Worm (Caenorhabditis elegans): ENCODE measurements around the gene C44B11.1.

The C44B11.1 gene

DNA sequence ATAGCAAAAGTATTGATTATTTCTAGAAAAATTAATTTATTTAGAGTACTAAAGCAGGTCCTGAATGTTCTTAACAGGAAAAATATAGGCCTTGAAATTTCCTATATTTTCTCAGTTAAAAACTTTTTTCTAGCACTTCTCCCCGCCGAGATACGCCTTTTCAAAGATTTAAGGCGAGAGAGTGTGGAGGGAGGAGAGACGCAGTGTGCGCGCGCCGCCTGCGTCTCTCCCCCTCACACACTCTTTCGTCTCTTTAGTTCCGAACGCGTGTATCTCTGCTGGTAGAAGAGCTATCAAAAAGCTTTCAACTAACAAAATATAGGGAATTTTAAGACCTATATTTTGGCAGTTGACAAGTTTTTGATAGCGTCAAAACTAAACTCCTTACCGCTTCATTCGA, 42.8 kb downstream of the C44B11.1 start:
- TF ChIP-seq ttx-3 (tag; optimal IDR thresholded peaks at IDR 0.05) (no peak), tbx-7 (tag; optimal IDR thresholded peaks at IDR 0.05) (no peak), syd-9 (tag; optimal IDR thresholded peaks at IDR 0.05) (no peak), dve-1 (tag; optimal IDR thresholded peaks at IDR 0.05) (no peak), lin-11 (tag; optimal IDR thresholded peaks at IDR 0.05) (no peak), F13H6.1 (tag; optimal IDR thresholded peaks at IDR 0.05) (no peak), npax-4 (tag; optimal IDR thresholded peaks at IDR 0.05) (no peak), rnt-1 (tag; optimal IDR thresholded peaks at IDR 0.05) (no peak), eyg-1 (tag; optimal IDR thresholded peaks at IDR 0.05) (no peak)

- no peak for TF ChIP-seq pha-4 (tag; optimal IDR thresholded peaks at IDR 0.05)
- TF ChIP-seq ceh-30 (tag; optimal IDR thresholded peaks at IDR 0.05) = no peak
- no peak for TF ChIP-seq unc-86 (tag; optimal IDR thresholded peaks at IDR 0.05)
- TF ChIP-seq fkh-10 (GFP tag; optimal IDR thresholded peaks at IDR 0.05) = no peak
- no peak for TF ChIP-seq syd-9 (tag; optimal IDR thresholded peaks at IDR 0.05)
Measured at ce11 chrIII:3198307-3198706, 43.2 kb downstream of the C44B11.1 start, which contains the start of gene R148.7. R148.7 (minus strand) TSS chrIII:3198407.

- TF ChIP-seq zip-5 (tag; optimal IDR thresholded peaks at IDR 0.05) (no peak), mec-3 (tag; optimal IDR thresholded peaks at IDR 0.05; ENCODE audit: borderline replicate concordance) (no peak)
Measured at ce11 chrIII:3199416-3199815, 44.3 kb downstream of the C44B11.1 start, which contains the start of gene heh-1. heh-1 (minus strand) TSS chrIII:3199516.

DNA sequence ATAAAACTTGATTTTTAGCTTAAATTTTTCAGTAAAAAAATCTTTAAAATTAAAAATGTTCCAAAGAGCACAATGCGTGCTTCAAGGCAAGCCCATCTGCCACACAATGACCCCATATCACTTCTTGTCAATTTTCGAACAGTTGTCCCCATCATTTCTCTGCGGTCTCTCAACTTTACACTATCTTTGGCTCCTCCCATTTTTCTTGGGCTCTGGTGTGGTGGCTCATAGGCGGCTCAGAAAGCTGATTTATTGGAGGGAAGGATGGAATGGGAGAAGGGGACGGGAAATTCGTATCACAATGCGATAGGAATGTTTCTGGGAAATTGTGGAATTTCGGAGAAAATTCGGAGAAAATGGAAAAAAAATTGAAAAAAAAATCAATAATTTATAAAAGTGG, 45.5 kb downstream of the C44B11.1 start:
- TF ChIP-seq rnt-1 (tag; optimal IDR thresholded peaks at IDR 0.05) (peak; percentile 78), ceh-48 (tag; optimal IDR thresholded peaks at IDR 0.05) (peak; percentile 4), unc-55 (GFP tag; optimal IDR thresholded peaks at IDR 0.05) (peak; percentile 75), ref-2 (tag; optimal IDR thresholded peaks at IDR 0.05) (no peak), tbx-7 (tag; optimal IDR thresholded peaks at IDR 0.05) (no peak)

- TF ChIP-seq tbx-7 (tag; optimal IDR thresholded peaks at IDR 0.05) (no peak), ceh-31 (tag; optimal IDR thresholded peaks at IDR 0.05) (no peak), ceh-24 (tag; optimal IDR thresholded peaks at IDR 0.05) (no peak), che-1 (tag; optimal IDR thresholded peaks at IDR 0.05) (no peak), K09A11.1 (tag; optimal IDR thresholded peaks at IDR 0.05; ENCODE audit: insufficient read depth) (no peak), elt-4 (tag; optimal IDR thresholded peaks at IDR 0.05) (no peak), ceh-30 (tag; optimal IDR thresholded peaks at IDR 0.05) (no peak), hlh-6 (tag; optimal IDR thresholded peaks at IDR 0.05) (no peak), hlh-13 (GFP tag; optimal IDR thresholded peaks at IDR 0.05) (no peak), fkh-6 (tag; optimal IDR thresholded peaks at IDR 0.05) (no peak), fax-1 (tag; optimal IDR thresholded peaks at IDR 0.05) (no peak), ceh-19 (GFP tag; optimal IDR thresholded peaks at IDR 0.05) (no peak)
Measured at ce11 chrIII:3203589-3203988, 48.5 kb downstream of the C44B11.1 start.
